Worm (Caenorhabditis elegans) whole organism, L4 larva: Measurements from ENCODE around the gene cal-5.

Experiments
- F26F4.8 ChIP-seq: fragments of 200-800 bp; sonication (Bioruptor generic); conservative IDR thresholded peaks from 2 replicates; pipeline ENCODE4 v1.3.6; 2022; ENCODE audit warnings: missing genetic modification characterization, missing compliant biosample characterization
- F44E2.7 ChIP-seq: fragments of 200-800 bp; sonication (Bioruptor generic); IDR thresholded peaks from 2 replicates; pipeline ENCODE4 v2.1.2; 2022; ENCODE audit warnings: missing genetic modification characterization, missing compliant biosample characterization
- F49E8.2 ChIP-seq: sonication (generic microtip); optimal IDR thresholded peaks from 2 replicates; lab custom pipeline; 2016; ENCODE audit warnings: missing compliant biosample characterization, mild to moderate bottlenecking, missing genetic modification characterization, borderline replicate concordance
- R02D3.7 ChIP-seq: fragments of 150-350 bp; sonication (generic microtip); optimal IDR thresholded peaks from 3 replicates; lab custom pipeline; 2014; ENCODE audit warnings: missing biosample characterization, missing genetic modification characterization
- Y48G9A.11 ChIP-seq: fragments of 200-800 bp; sonication (Bioruptor generic); IDR thresholded peaks from 2 replicates; pipeline ENCODE4 v1.3.6; 2022; ENCODE audit warnings: missing genetic modification reagents, missing genetic modification characterization, missing compliant biosample characterization
- ZK546.5 ChIP-seq, 2 experiments: sonication (generic microtip); optimal IDR thresholded peaks; 2 replicates each; lab custom pipeline; 2017; ENCODE audit warnings: missing biosample characterization in 2 of 2, missing genetic modification characterization in 2 of 2
- ama-1 ChIP-seq: fragments of 150-350 bp; optimal IDR thresholded peaks from 2 replicates; lab custom pipeline; 2014; ENCODE audit warnings: inconsistent platforms, mixed read lengths
- attf-4 ChIP-seq: sonication (generic microtip); optimal IDR thresholded peaks from 3 replicates; lab custom pipeline; 2017; ENCODE audit warnings: missing biosample characterization, missing genetic modification characterization
- ceh-20 ChIP-seq: fragments of 200-800 bp; sonication (Bioruptor generic); IDR thresholded peaks from 2 replicates; pipeline ENCODE4 v1.3.6; 2022; ENCODE audit warnings: missing genetic modification reagents, missing genetic modification characterization, missing compliant biosample characterization
- ceh-62 ChIP-seq: sonication (generic microtip); optimal IDR thresholded peaks from 2 replicates; lab custom pipeline; 2017; ENCODE audit warnings: missing biosample characterization, missing genetic modification characterization
- ceh-82 ChIP-seq: sonication (generic microtip); optimal IDR thresholded peaks from 2 replicates; lab custom pipeline; 2017; ENCODE audit warnings: missing biosample characterization, missing genetic modification characterization
- cey-2 ChIP-seq: sonication (generic microtip); optimal IDR thresholded peaks from 3 replicates; lab custom pipeline; 2017; ENCODE audit warnings: missing genetic modification characterization, mild to moderate bottlenecking, missing compliant biosample characterization, antibody characterized with exemption, borderline replicate concordance; ENCODE audit not compliant: insufficient read depth
- ctbp-1 ChIP-seq: fragments of 200-800 bp; sonication (Bioruptor generic); IDR thresholded peaks from 2 replicates; pipeline ENCODE4 v1.3.6; 2022; ENCODE audit warnings: missing genetic modification reagents, missing genetic modification characterization, missing compliant biosample characterization
- daf-12 ChIP-seq: fragments of 150-350 bp; optimal IDR thresholded peaks from 2 replicates; lab custom pipeline; 2014; ENCODE audit warnings: missing biosample characterization, missing genetic modification reagents, missing genetic modification characterization
- daf-19 ChIP-seq: fragments of 200-800 bp; sonication (Bioruptor generic); conservative IDR thresholded peaks from 2 replicates; pipeline ENCODE4 v1.3.6; 2022; ENCODE audit warnings: missing genetic modification characterization, missing compliant biosample characterization
- daf-8 ChIP-seq: fragments of 200-800 bp; sonication (Bioruptor generic); IDR thresholded peaks from 2 replicates; pipeline ENCODE4 v1.3.6; 2022; ENCODE audit warnings: missing genetic modification characterization, missing compliant biosample characterization
- dpl-1 ChIP-seq: fragments of 150-350 bp; optimal IDR thresholded peaks from 2 replicates; lab custom pipeline; 2014; ENCODE audit warnings: missing biosample characterization, missing genetic modification reagents, missing genetic modification characterization
- duxl-1 ChIP-seq: sonication (generic microtip); optimal IDR thresholded peaks from 2 replicates; lab custom pipeline; 2016; ENCODE audit warnings: mild to moderate bottlenecking, missing genetic modification characterization, moderate library complexity, missing compliant biosample characterization; ENCODE audit not compliant: poor library complexity
- dve-1 ChIP-seq: sonication (generic microtip); optimal IDR thresholded peaks from 2 replicates; lab custom pipeline; 2017; ENCODE audit warnings: antibody characterized with exemption, mild to moderate bottlenecking, missing genetic modification characterization, missing compliant biosample characterization; ENCODE audit not compliant: insufficient read depth
- egl-43 ChIP-seq: fragments of 200-800 bp; sonication (Bioruptor generic); IDR thresholded peaks from 2 replicates; pipeline ENCODE4 v1.3.6; 2022; ENCODE audit warnings: missing genetic modification reagents, missing genetic modification characterization, missing compliant biosample characterization
- fkh-10 ChIP-seq: fragments of 150-350 bp; optimal IDR thresholded peaks from 2 replicates; lab custom pipeline; 2014; ENCODE audit warnings: missing biosample characterization, missing genetic modification reagents, missing genetic modification characterization
- gei-8 ChIP-seq: fragments of 200-800 bp; sonication (Bioruptor generic); optimal IDR thresholded peaks from 2 replicates; lab custom pipeline; 2018; ENCODE audit warnings: mild to moderate bottlenecking, missing genetic modification characterization, missing compliant biosample characterization
- hif-1 ChIP-seq, 2 experiments: sonication (generic microtip); optimal IDR thresholded peaks; 2 replicates each; lab custom pipeline; 2016 to 2017; ENCODE audit warnings: missing compliant biosample characterization in 2 of 2, missing genetic modification characterization in 2 of 2, missing genetic modification reagents in 2 of 2, missing genotype in 2 of 2, mild to moderate bottlenecking in 1 of 2
- hlh-11 ChIP-seq: fragments of 200-800 bp; sonication (Bioruptor generic); optimal IDR thresholded peaks from 2 replicates; lab custom pipeline; 2018; ENCODE audit warnings: mild to moderate bottlenecking, missing genetic modification characterization, missing compliant biosample characterization
- hlh-30 ChIP-seq: sonication (generic microtip); optimal IDR thresholded peaks from 2 replicates; lab custom pipeline; 2017; ENCODE audit warnings: antibody characterized with exemption, mild to moderate bottlenecking, missing genetic modification characterization, missing compliant biosample characterization; ENCODE audit not compliant: insufficient read depth
- hmg-1.1 ChIP-seq: fragments of 200-800 bp; sonication (Bioruptor generic); IDR thresholded peaks from 2 replicates; pipeline ENCODE4 v1.3.6; 2022; ENCODE audit warnings: missing genetic modification reagents, missing genetic modification characterization, missing compliant biosample characterization
- lim-7 ChIP-seq: fragments of 200-800 bp; sonication (Bioruptor generic); IDR thresholded peaks from 2 replicates; pipeline ENCODE4 v1.3.6; 2022; ENCODE audit warnings: missing genetic modification characterization, missing compliant biosample characterization
- lin-1 ChIP-seq: fragments of 200-800 bp; sonication (Bioruptor generic); IDR thresholded peaks from 2 replicates; pipeline ENCODE4 v1.3.6; 2022; ENCODE audit warnings: missing genetic modification reagents, missing genetic modification characterization, missing compliant biosample characterization
- lir-3 ChIP-seq: sonication (generic microtip); optimal IDR thresholded peaks from 2 replicates; lab custom pipeline; 2016; ENCODE audit warnings: mild to moderate bottlenecking, missing genetic modification characterization, missing compliant biosample characterization
- lsy-2 ChIP-seq, 2 experiments: fragments of 150-350 bp in 1 of 2; sonication (generic microtip) in 1 of 2; optimal IDR thresholded peaks; 2 replicates each; lab custom pipeline; 2014 to 2017; ENCODE audit warnings: missing biosample characterization in 2 of 2, missing genetic modification characterization in 2 of 2
- mes-2 ChIP-seq: sonication (generic microtip); optimal IDR thresholded peaks from 2 replicates; lab custom pipeline; 2016; ENCODE audit warnings: missing genotype, mild to moderate bottlenecking, missing genetic modification characterization, missing compliant biosample characterization; ENCODE audit not compliant: poor library complexity, severe bottlenecking
- nhr-11 ChIP-seq: fragments of 150-350 bp; optimal IDR thresholded peaks from 2 replicates; lab custom pipeline; 2014; ENCODE audit warnings: missing biosample characterization, missing genetic modification characterization
- nhr-41 ChIP-seq: fragments of 200-800 bp; sonication (Bioruptor generic); IDR thresholded peaks from 2 replicates; pipeline ENCODE4 v1.3.6; 2022; ENCODE audit warnings: missing genetic modification reagents, missing genetic modification characterization, missing compliant biosample characterization
- nhr-48 ChIP-seq: sonication (generic microtip); optimal IDR thresholded peaks from 2 replicates; lab custom pipeline; 2016; ENCODE audit warnings: mild to moderate bottlenecking, missing genetic modification characterization, missing compliant biosample characterization
- nhr-6 ChIP-seq: fragments of 150-350 bp; optimal IDR thresholded peaks from 2 replicates; lab custom pipeline; 2014; ENCODE audit warnings: missing biosample characterization, missing genetic modification characterization
- nhr-76 ChIP-seq: fragments of 150-350 bp; optimal IDR thresholded peaks from 2 replicates; lab custom pipeline; 2014; ENCODE audit warnings: missing biosample characterization, missing genetic modification characterization
- nhr-77 ChIP-seq: fragments of 150-350 bp; optimal IDR thresholded peaks from 2 replicates; lab custom pipeline; 2014; ENCODE audit warnings: missing biosample characterization, missing genetic modification characterization
- pha-4 ChIP-seq, 2 experiments: fragments of 150-350 bp in 1 of 2; fragments of 200-800 bp in 1 of 2; sonication (Bioruptor generic) in 1 of 2; IDR thresholded peaks in 1 of 2; optimal IDR thresholded peaks in 1 of 2; 2 replicates each; pipeline versions ENCODE4 v1.3.6 to Lab custom; 2014 to 2022; ENCODE audit warnings: missing genetic modification characterization in 2 of 2, missing genetic modification reagents in 2 of 2, missing biosample characterization in 1 of 2, missing compliant biosample characterization in 1 of 2
- php-3 ChIP-seq: fragments of 200-800 bp; sonication (Bioruptor generic); IDR thresholded peaks from 2 replicates; pipeline ENCODE4 v1.3.6; 2022; ENCODE audit warnings: missing genetic modification reagents, missing genetic modification characterization, missing compliant biosample characterization
- pqm-1 ChIP-seq: sonication (generic microtip); optimal IDR thresholded peaks from 2 replicates; lab custom pipeline; 2017; ENCODE audit warnings: missing biosample characterization, missing genetic modification characterization
- rbr-2 ChIP-seq: sonication (generic microtip); optimal IDR thresholded peaks from 2 replicates; lab custom pipeline; 2016; ENCODE audit warnings: missing genotype, missing genetic modification characterization, missing compliant biosample characterization
- sdz-12 ChIP-seq: fragments of 200-800 bp; sonication (Bioruptor generic); optimal IDR thresholded peaks from 2 replicates; lab custom pipeline; 2018; ENCODE audit warnings: mild to moderate bottlenecking, missing genetic modification characterization, missing compliant biosample characterization
- set-16 ChIP-seq: fragments of 200-800 bp; sonication (Bioruptor generic); IDR thresholded peaks from 2 replicates; pipeline ENCODE4 v1.3.6; 2022; ENCODE audit warnings: missing genetic modification reagents, missing genetic modification characterization, missing compliant biosample characterization
- snpc-1.2 ChIP-seq: fragments of 200-800 bp; sonication (Bioruptor generic); IDR thresholded peaks from 2 replicates; pipeline ENCODE4 v1.3.6; 2022; ENCODE audit warnings: missing genetic modification reagents, missing genetic modification characterization, missing compliant biosample characterization
- snpc-4 ChIP-seq: fragments of 150-350 bp; optimal IDR thresholded peaks from 2 replicates; lab custom pipeline; 2014; ENCODE audit warnings: missing biosample characterization, missing genetic modification characterization
- spr-1 ChIP-seq: sonication (generic microtip); optimal IDR thresholded peaks from 2 replicates; lab custom pipeline; 2016; ENCODE audit warnings: mild to moderate bottlenecking, missing genetic modification characterization, missing compliant biosample characterization
- spr-3 ChIP-seq: fragments of 200-800 bp; sonication (Bioruptor generic); optimal IDR thresholded peaks from 2 replicates; lab custom pipeline; 2018; ENCODE audit warnings: mild to moderate bottlenecking, missing genetic modification characterization, missing compliant biosample characterization
- zag-1 ChIP-seq: fragments of 150-350 bp; optimal IDR thresholded peaks from 2 replicates; lab custom pipeline; 2014; ENCODE audit warnings: missing biosample characterization, missing genetic modification characterization
- zfp-3 ChIP-seq: fragments of 200-800 bp; sonication (Bioruptor generic); conservative IDR thresholded peaks from 2 replicates; pipeline ENCODE4 v1.3.6; 2022; ENCODE audit warnings: missing genetic modification reagents, missing genetic modification characterization, missing compliant biosample characterization

The cal-5 gene

DNA sequence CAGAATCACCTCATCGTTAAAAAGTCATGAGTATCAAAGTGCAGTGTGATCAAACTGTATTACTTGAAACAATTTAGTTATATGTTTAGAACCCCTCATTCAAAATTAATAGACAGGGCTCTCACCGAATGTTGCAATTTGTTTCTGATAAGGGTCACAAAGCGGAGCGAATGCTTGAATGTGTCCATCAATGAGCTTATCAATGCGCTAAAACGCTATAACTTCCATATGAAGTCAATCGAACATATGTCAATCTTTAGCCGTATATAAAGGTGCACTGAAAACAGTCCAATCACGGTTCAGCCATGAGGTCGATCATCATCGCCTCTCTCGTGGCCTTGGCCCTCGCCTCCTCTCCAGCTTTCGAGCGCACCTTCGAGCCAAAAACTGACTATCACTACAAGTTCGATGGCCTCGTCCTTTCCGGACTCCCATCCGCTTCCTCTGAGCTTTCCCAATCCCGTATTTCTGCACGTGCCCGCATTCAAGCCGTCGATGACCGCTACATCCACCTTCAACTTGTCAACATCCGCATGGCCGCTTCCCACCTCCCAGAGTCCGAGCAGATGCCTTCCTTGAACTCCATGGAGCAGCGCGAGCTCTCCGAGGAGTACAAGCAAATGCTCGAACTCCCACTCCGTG, 23.1 kb upstream of the cal-5 start, which contains the start of gene vit-2:
vit-2 (plus strand) TSS at position 305 of the 642 bp plus-strand sequence.
- TF ChIP-seq ctbp-1 (GFP tag; lab: Robert Waterston, UW) (no peak), fkh-10 (GFP tag; lab: Kevin White, UChicago) (no peak), lsy-2 (tag; optimal IDR thresholded peaks at IDR 0.05; lab: Kevin White, UChicago) (no peak), Y48G9A.11 (GFP tag; lab: Robert Waterston, UW) (no peak), gei-8 (no peak), zag-1 (no peak), set-16 (GFP tag; lab: Robert Waterston, UW) (peak; percentile 91), duxl-1 (tag; lab: Kevin White, UChicago) (no peak), sdz-12 (GFP tag; lab: Kevin White, UChicago) (no peak), hif-1 (tag; optimal IDR thresholded peaks at IDR 0.05; lab: Kevin White, UChicago) (no peak), snpc-1.2 (GFP tag; lab: Robert Waterston, UW) (peak; percentile 38; the same call in 1 of the 2 replicates), dve-1 (tag; lab: Kevin White, UChicago) (peak; percentile 66), rbr-2 (tag; lab: Kevin White, UChicago) (no peak), lir-3 (tag; lab: Kevin White, UChicago) (no peak), F26F4.8 (GFP tag; lab: Robert Waterston, UW) (no peak), daf-8 (GFP tag; lab: Robert Waterston, UW) (no peak), R02D3.7 (tag; lab: Kevin White, UChicago) (no peak), spr-3 (GFP tag; lab: Kevin White, UChicago) (no peak), nhr-76 (tag; lab: Kevin White, UChicago) (no peak), attf-4 (tag; lab: Kevin White, UChicago) (no peak), F49E8.2 (tag; lab: Kevin White, UChicago) (no peak), ceh-62 (no peak), hmg-1.1 (no peak), spr-1 (tag; lab: Kevin White, UChicago) (no peak), ceh-20 (GFP tag; lab: Robert Waterston, UW) (no peak; the same call in 1 of the 2 replicates), nhr-48 (tag; lab: Kevin White, UChicago) (no peak), egl-43 (GFP tag; lab: Robert Waterston, UW) (0 out of 2 replicates have a peak, but pooled peaks have one; percentile 26), zfp-3 (0 out of 2 replicates have a peak, but pooled peaks have one; percentile 45), mes-2 (tag; lab: Kevin White, UChicago) (no peak), F44E2.7 (GFP tag; lab: Robert Waterston, UW) (no peak), nhr-11 (no peak), nhr-6 (tag; lab: Kevin White, UChicago) (no peak), dpl-1 (GFP tag; lab: Kevin White, UChicago) (no peak), ama-1 (lab: Kevin White, UChicago) (no peak), lim-7 (GFP tag; lab: Robert Waterston, UW) (no peak), nhr-41 (GFP tag; lab: Robert Waterston, UW) (no peak), ceh-82 (tag; lab: Kevin White, UChicago) (no peak), pqm-1 (tag; lab: Kevin White, UChicago) (no peak), lin-1 (no peak), php-3 (peak; percentile 50; the same call in 1 of the 2 replicates), pha-4 (GFP tag; IDR thresholded peaks at IDR 0.05; lab: Robert Waterston, UW) (0 out of 2 replicates have a peak, but pooled peaks have one; percentile 24), pha-4 (tag; optimal IDR thresholded peaks at IDR 0.05; lab: Kevin White, UChicago) (no peak), hlh-11 (peak; percentile 36), daf-19 (GFP tag; lab: Robert Waterston, UW) (no peak), snpc-4 (tag; lab: Kevin White, UChicago) (no peak), ZK546.5 (tag; optimal IDR thresholded peaks at IDR 0.05; lab: Kevin White, UChicago) (no peak), cey-2 (tag; lab: Kevin White, UChicago) (no peak), nhr-77 (tag; lab: Kevin White, UChicago) (no peak), daf-12 (tag; lab: Kevin White, UChicago) (no peak), hlh-30 (no peak)
